Worm (Caenorhabditis elegans): ENCODE data around the gene F55B11.3.

- no peak for TF ChIP-seq ceh-82 (tag; optimal IDR thresholded peaks at IDR 0.05)
- TF ChIP-seq unc-62 (GFP tag; optimal IDR thresholded peaks at IDR 0.05 in 1 of 2): no peak
- no peak for TF ChIP-seq unc-62 (tag; optimal IDR thresholded peaks at IDR 0.05)
Observed at ce11 chrIV:14424396-14424795, at the start of gene F55B11.3.

All from whole organism, L4 larva.